Fruit fly (Drosophila melanogaster) whole organism, embryonic: Measurements from ENCODE around the gene CG31788.

Source experiments
- Antp ChIP-seq: fragments of 200-800 bp; sonication (Bioruptor generic); optimal IDR thresholded peaks from 3 replicates; lab custom pipeline; 2016; ENCODE audit warnings: missing biosample characterization, missing genetic modification characterization
- CG10267 ChIP-seq: fragments of 200-800 bp; sonication (Bioruptor generic); optimal IDR thresholded peaks from 2 replicates; lab custom pipeline; 2018; ENCODE audit warnings: missing biosample characterization, mild to moderate bottlenecking, missing genetic modification characterization, moderate library complexity
- CG10959 ChIP-seq: fragments of 200-800 bp; sonication (Bioruptor generic); IDR thresholded peaks from 2 replicates; pipeline ENCODE4 v1.3.6; 2022; ENCODE audit warnings: missing biosample characterization, missing genetic modification characterization
- CG11723 ChIP-seq: fragments of 200-800 bp; sonication (Bioruptor generic); optimal IDR thresholded peaks from 2 replicates; lab custom pipeline; 2017; ENCODE audit warnings: missing biosample characterization, mild to moderate bottlenecking, missing genetic modification characterization
- CG13123 ChIP-seq: fragments of 200-800 bp; sonication (Bioruptor generic); optimal IDR thresholded peaks from 2 replicates; lab custom pipeline; 2016; ENCODE audit warnings: missing biosample characterization, missing genetic modification characterization
- CG14441 ChIP-seq: fragments of 200-800 bp; sonication (Bioruptor generic); IDR thresholded peaks from 2 replicates; pipeline ENCODE4 v1.3.6; 2022; ENCODE audit warnings: missing biosample characterization, missing genetic modification characterization
- CG15479 ChIP-seq: fragments of 200-800 bp; sonication (Bioruptor generic); optimal IDR thresholded peaks from 3 replicates; lab custom pipeline; 2019; ENCODE audit warnings: missing biosample characterization, mild to moderate bottlenecking, missing genetic modification characterization, moderate library complexity
- CG15696 ChIP-seq: fragments of 200-800 bp; sonication (Bioruptor generic); optimal IDR thresholded peaks from 2 replicates; lab custom pipeline; 2019; ENCODE audit warnings: missing biosample characterization, mild to moderate bottlenecking, missing genetic modification characterization, moderate library complexity
- CG17385 ChIP-seq: fragments of 200-800 bp; sonication (Bioruptor generic); optimal IDR thresholded peaks from 3 replicates; lab custom pipeline; 2018; ENCODE audit warnings: missing biosample characterization, mild to moderate bottlenecking, missing genetic modification characterization
- CG18262 ChIP-seq: fragments of 200-800 bp; optimal IDR thresholded peaks from 3 replicates; lab custom pipeline; 2019; ENCODE audit warnings: missing biosample characterization, mild to moderate bottlenecking, missing genetic modification characterization, moderate library complexity
- CG18619 ChIP-seq: fragments of 200-800 bp; sonication (Bioruptor generic); optimal IDR thresholded peaks from 3 replicates; lab custom pipeline; 2017; ENCODE audit warnings: missing biosample characterization, mild to moderate bottlenecking, missing genetic modification characterization
- CG2712 ChIP-seq: fragments of 200-800 bp; optimal IDR thresholded peaks from 3 replicates; lab custom pipeline; 2019; ENCODE audit warnings: missing biosample characterization, mild to moderate bottlenecking, missing genetic modification characterization, moderate library complexity
- CG31365 ChIP-seq: fragments of 200-800 bp; sonication (Bioruptor generic); optimal IDR thresholded peaks from 2 replicates; lab custom pipeline; 2018; ENCODE audit warnings: missing biosample characterization, mild to moderate bottlenecking, missing genetic modification characterization
- CG42726 ChIP-seq: fragments of 200-800 bp; sonication (Bioruptor generic); IDR thresholded peaks from 2 replicates; pipeline ENCODE4 v1.3.6; 2022; ENCODE audit warnings: missing biosample characterization, missing genetic modification characterization; ENCODE audit not compliant: partially characterized antibody
- CG6175 ChIP-seq: fragments of 200-800 bp; sonication (Bioruptor generic); IDR thresholded peaks from 3 replicates; pipeline ENCODE4 v1.3.6; 2022; ENCODE audit warnings: missing biosample characterization, missing genetic modification characterization
- CG8765 ChIP-seq: fragments of 200-800 bp; sonication (Bioruptor generic); IDR thresholded peaks from 2 replicates; pipeline ENCODE4 v1.3.6; 2022; ENCODE audit warnings: missing biosample characterization, missing genetic modification characterization
- CG9797 ChIP-seq: fragments of 200-800 bp; sonication (Bioruptor generic); optimal IDR thresholded peaks from 3 replicates; lab custom pipeline; 2018; ENCODE audit warnings: missing biosample characterization, mild to moderate bottlenecking, missing genetic modification characterization
- CG9817 ChIP-seq: fragments of 200-800 bp; sonication (Bioruptor generic); optimal IDR thresholded peaks from 2 replicates; lab custom pipeline; 2018; ENCODE audit warnings: missing biosample characterization, mild to moderate bottlenecking, missing genetic modification characterization, moderate library complexity
- Dek ChIP-seq: fragments of 200-800 bp; sonication (Bioruptor generic); optimal IDR thresholded peaks from 3 replicates; lab custom pipeline; 2019; ENCODE audit warnings: missing biosample characterization, mild to moderate bottlenecking, missing genetic modification characterization, moderate library complexity
- Dip3 ChIP-seq: fragments of 200-800 bp; sonication (Bioruptor generic); optimal IDR thresholded peaks from 3 replicates; lab custom pipeline; 2016; ENCODE audit warnings: missing biosample characterization, missing genetic modification characterization
- Drgx ChIP-seq: fragments of 200-800 bp; sonication (Bioruptor generic); IDR thresholded peaks from 2 replicates; pipeline ENCODE4 v1.3.6; 2022; ENCODE audit warnings: missing biosample characterization, missing genetic modification characterization
- E2f2 ChIP-seq: fragments of 200-800 bp; sonication (Bioruptor generic); IDR thresholded peaks from 2 replicates; pipeline ENCODE4 v1.3.6; 2022; ENCODE audit warnings: missing biosample characterization, missing genetic modification characterization
- Fer2 ChIP-seq: fragments of 200-800 bp; sonication (Bioruptor generic); optimal IDR thresholded peaks from 2 replicates; lab custom pipeline; 2018; ENCODE audit warnings: missing biosample characterization, mild to moderate bottlenecking, missing genetic modification characterization, moderate library complexity
- Hand ChIP-seq: fragments of 200-800 bp; sonication (Bioruptor generic); optimal IDR thresholded peaks from 2 replicates; lab custom pipeline; 2017; ENCODE audit warnings: mild to moderate bottlenecking, missing biosample characterization, missing genetic modification reagents, missing genetic modification characterization
- Hr51 ChIP-seq, 2 experiments: fragments of 200-800 bp; sonication (Bioruptor generic); optimal IDR thresholded peaks; 2 replicates in 1 of 2; 3 replicates in 1 of 2; lab custom pipeline; 2016 to 2018; ENCODE audit warnings: missing biosample characterization in 2 of 2, missing genetic modification characterization in 2 of 2, mild to moderate bottlenecking in 1 of 2, moderate library complexity in 1 of 2
- NC2α ChIP-seq: fragments of 200-800 bp; sonication (Bioruptor generic); optimal IDR thresholded peaks from 2 replicates; lab custom pipeline; 2016; ENCODE audit warnings: missing biosample characterization, missing genetic modification characterization
- Opbp ChIP-seq: fragments of 200-800 bp; sonication (Bioruptor generic); IDR thresholded peaks from 3 replicates; pipeline ENCODE4 v1.3.6; 2022; ENCODE audit warnings: missing biosample characterization, missing genetic modification characterization; ENCODE audit not compliant: partially characterized antibody
- Poxn ChIP-seq: fragments of 200-800 bp; sonication (Bioruptor generic); IDR thresholded peaks from 2 replicates; pipeline ENCODE4 v1.3.6; 2022; ENCODE audit warnings: missing biosample characterization, missing genetic modification characterization
- Vsx1 ChIP-seq: fragments of 200-800 bp; sonication (Bioruptor generic); optimal IDR thresholded peaks from 2 replicates; lab custom pipeline; 2017; ENCODE audit warnings: missing biosample characterization, mild to moderate bottlenecking, missing genetic modification characterization, missing genetic modification reagents
- ab ChIP-seq: fragments of 200-800 bp; sonication (Bioruptor generic); optimal IDR thresholded peaks from 2 replicates; lab custom pipeline; 2016; ENCODE audit warnings: missing biosample characterization, missing genetic modification characterization
- aop ChIP-seq: fragments of 200-800 bp; sonication (Bioruptor generic); IDR thresholded peaks from 2 replicates; pipeline ENCODE4 v1.3.6; 2022; ENCODE audit warnings: missing biosample characterization, missing genetic modification characterization
- fd3F ChIP-seq: fragments of 200-800 bp; sonication (Bioruptor generic); optimal IDR thresholded peaks from 2 replicates; lab custom pipeline; 2018; ENCODE audit warnings: missing biosample characterization, mild to moderate bottlenecking, missing genetic modification characterization, moderate library complexity
- gem ChIP-seq: fragments of 200-800 bp; sonication (Bioruptor generic); optimal IDR thresholded peaks from 2 replicates; lab custom pipeline; 2019; ENCODE audit warnings: missing biosample characterization, mild to moderate bottlenecking, missing genetic modification characterization, moderate library complexity
- gro ChIP-seq: fragments of 200-800 bp; sonication (Bioruptor generic); optimal IDR thresholded peaks from 2 replicates; lab custom pipeline; 2016; ENCODE audit warnings: missing biosample characterization, missing genetic modification characterization
- lbe ChIP-seq: fragments of 200-800 bp; sonication (Bioruptor generic); optimal IDR thresholded peaks from 2 replicates; lab custom pipeline; 2016; ENCODE audit warnings: missing biosample characterization, mild to moderate bottlenecking, missing genetic modification characterization
- lov ChIP-seq, 2 experiments: fragments of 200-800 bp in 1 of 2; fragments of >200 bp in 1 of 2; sonication (Bioruptor generic) in 1 of 2; IDR thresholded peaks in 1 of 2; optimal IDR thresholded peaks in 1 of 2; 2 replicates in 1 of 2; 3 replicates in 1 of 2; pipeline versions ENCODE4 v1.3.6 to Lab custom; 2017 to 2022; ENCODE audit warnings: missing biosample characterization in 1 of 2, missing genetic modification characterization in 1 of 2
- mam ChIP-seq: fragments of 200-800 bp; sonication (Bioruptor generic); optimal IDR thresholded peaks from 3 replicates; lab custom pipeline; 2016; ENCODE audit warnings: missing biosample characterization, missing genetic modification characterization
- org-1 ChIP-seq: fragments of 200-800 bp; sonication (Bioruptor generic); optimal IDR thresholded peaks from 2 replicates; lab custom pipeline; 2017; ENCODE audit warnings: missing biosample characterization, missing genetic modification characterization
- pzg ChIP-seq: fragments of 200-800 bp; sonication (Bioruptor generic); optimal IDR thresholded peaks from 3 replicates; lab custom pipeline; 2018; ENCODE audit warnings: missing biosample characterization, mild to moderate bottlenecking, missing genetic modification characterization, moderate library complexity
- salm ChIP-seq: fragments of 200-800 bp; sonication (Bioruptor generic); optimal IDR thresholded peaks from 2 replicates; lab custom pipeline; 2018; ENCODE audit warnings: missing biosample characterization, mild to moderate bottlenecking, missing genetic modification characterization
- stc ChIP-seq: fragments of 200-800 bp; sonication (Bioruptor generic); IDR thresholded peaks from 2 replicates; pipeline ENCODE4 v1.3.6; 2022; ENCODE audit warnings: missing biosample characterization, missing genetic modification characterization
- stwl ChIP-seq: fragments of 200-800 bp; sonication (Bioruptor generic); optimal IDR thresholded peaks from 3 replicates; lab custom pipeline; 2018; ENCODE audit warnings: missing biosample characterization, mild to moderate bottlenecking, missing genetic modification characterization, moderate library complexity
- sug ChIP-seq: fragments of 200-800 bp; optimal IDR thresholded peaks from 2 replicates; lab custom pipeline; 2019; ENCODE audit warnings: missing biosample characterization, mild to moderate bottlenecking, missing genetic modification characterization, moderate library complexity
- vnd ChIP-seq: fragments of 200-800 bp; sonication (Bioruptor generic); IDR thresholded peaks from 3 replicates; pipeline ENCODE4 v1.3.6; 2022; ENCODE audit warnings: missing biosample characterization, missing genetic modification characterization; ENCODE audit not compliant: partially characterized antibody
- wdn ChIP-seq: fragments of 200-800 bp; sonication (Bioruptor generic); IDR thresholded peaks from 2 replicates; pipeline ENCODE4 v1.3.6; 2022; ENCODE audit warnings: missing biosample characterization, missing genetic modification characterization
- zf30C ChIP-seq: fragments of 200-800 bp; sonication (Bioruptor generic); optimal IDR thresholded peaks from 3 replicates; lab custom pipeline; 2018; ENCODE audit warnings: missing biosample characterization, mild to moderate bottlenecking, missing genetic modification characterization

The CG31788 gene

DNA sequence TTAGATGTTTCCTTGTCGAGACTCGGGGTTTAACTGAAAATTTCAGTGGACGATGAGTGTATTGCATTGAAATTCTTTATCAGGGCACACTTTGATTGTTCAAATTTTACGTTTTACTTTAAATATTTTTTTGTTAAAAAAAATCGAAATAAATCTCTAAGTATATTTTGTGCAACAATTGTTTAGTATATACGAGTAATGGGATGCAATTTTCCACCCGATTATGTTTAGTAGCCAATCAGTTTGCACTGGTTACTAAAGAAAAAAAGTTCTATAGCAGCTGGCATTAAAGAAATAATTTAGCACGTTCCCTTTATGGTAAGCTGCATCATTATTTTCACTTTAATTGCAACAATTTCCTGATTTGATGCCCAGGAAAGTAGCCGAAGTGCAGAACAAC, at the start of gene CG31788:
Gene CG31788 (minus strand): TSS at position 101 of the 400 bp plus-strand sequence.
- TF ChIP-seq Hand (GFP tag; lab: Kevin White, UChicago) = no peak
- no peak for TF ChIP-seq stwl (tag; lab: Kevin White, UChicago)
- no peak for TF ChIP-seq stc (GFP tag; lab: Robert Waterston, UW)
- TF ChIP-seq CG18262 (tag; lab: Kevin White, UChicago) = no peak
- TF ChIP-seq CG6175 (GFP tag; lab: Robert Waterston, UW) = no peak
- TF ChIP-seq CG17385 (GFP tag; lab: Kevin White, UChicago) = no peak
- no peak for TF ChIP-seq CG8765 (GFP tag; lab: Robert Waterston, UW)
- TF ChIP-seq Dek (tag; lab: Kevin White, UChicago) = no peak
- TF ChIP-seq Vsx1 = no peak
- no peak for TF ChIP-seq zf30C
- TF ChIP-seq ab (GFP tag; lab: Kevin White, UChicago) = no peak

DNA sequence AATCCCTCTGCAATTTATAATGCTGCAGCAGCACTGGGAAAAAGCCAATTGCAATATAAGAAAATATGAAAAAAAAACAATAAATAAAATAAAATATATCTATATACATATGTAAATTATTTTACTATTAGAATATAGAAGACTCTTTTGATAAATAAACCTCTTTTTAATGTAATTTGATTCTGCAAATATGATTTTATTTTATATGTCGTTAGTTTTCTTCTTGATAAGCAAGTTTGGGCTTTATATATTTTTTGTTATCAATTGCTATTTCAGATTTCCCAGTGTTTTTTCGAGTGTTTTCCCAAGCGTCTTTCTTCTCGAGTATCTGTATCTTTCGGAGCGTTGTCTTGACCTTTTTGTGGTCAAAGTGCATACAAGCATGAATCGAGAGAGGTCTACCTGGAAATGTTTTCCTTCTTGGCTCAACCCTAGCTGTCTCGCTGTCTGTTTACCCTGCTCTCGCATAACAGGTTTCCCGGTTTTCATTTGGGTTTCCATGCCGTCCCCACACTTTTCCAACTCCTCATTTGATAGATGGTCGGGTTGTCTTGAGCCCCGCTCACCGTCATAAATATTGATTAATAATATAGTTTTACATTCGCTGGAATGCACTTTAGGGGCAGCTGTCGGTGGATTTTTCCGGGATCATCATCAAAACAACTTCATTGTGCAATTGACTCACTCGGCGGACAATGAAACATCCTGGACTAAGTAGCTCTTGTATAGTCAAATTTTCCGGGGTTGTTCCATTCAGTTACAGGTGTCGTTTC, 47.5 kb upstream of the CG31788 start:
- no peak for TF ChIP-seq Fer2
- no peak for TF ChIP-seq Opbp (GFP tag; lab: Robert Waterston, UW)
- no peak for TF ChIP-seq CG42726 (GFP tag; lab: Robert Waterston, UW)
- TF ChIP-seq Drgx (GFP tag; lab: Robert Waterston, UW) = no peak
- no peak for TF ChIP-seq CG18619 (GFP tag; lab: Kevin White, UChicago)
- no peak for TF ChIP-seq lbe
- TF ChIP-seq Poxn = no peak
- TF ChIP-seq Hr51 (GFP tag; optimal IDR thresholded peaks at IDR 0.05; lab: Kevin White, UChicago) = peak in 1 of 2 experiments; percentile 53
- TF ChIP-seq CG31365 (tag; lab: Kevin White, UChicago) = no peak
- TF ChIP-seq CG10267 = peak; percentile 86
- TF ChIP-seq mam (GFP tag; lab: Kevin White, UChicago) = no peak
- TF ChIP-seq CG13123 = no peak
- TF ChIP-seq Vsx1 = no peak
- TF ChIP-seq E2f2 (GFP tag; lab: Robert Waterston, UW) = no peak
- TF ChIP-seq CG15696 (tag; lab: Kevin White, UChicago) = peak; percentile 94
- TF ChIP-seq Antp (GFP tag; lab: Kevin White, UChicago) = no peak
- TF ChIP-seq fd3F (GFP tag; lab: Kevin White, UChicago) = no peak
- no peak for TF ChIP-seq lov (optimal IDR thresholded peaks at IDR 0.05; lab: Kevin White, UChicago)
- TF ChIP-seq lov (GFP tag; IDR thresholded peaks at IDR 0.05; lab: Robert Waterston, UW) = no peak; the same call in 2 of the 3 replicates
- no peak for TF ChIP-seq gro (GFP tag; lab: Kevin White, UChicago)
- no peak for TF ChIP-seq NC2α (GFP tag; lab: Kevin White, UChicago)
- peak; percentile 27 for TF ChIP-seq salm (tag; lab: Kevin White, UChicago)
- TF ChIP-seq CG11723 (GFP tag; lab: Kevin White, UChicago) = no peak
- TF ChIP-seq CG14441 (GFP tag; lab: Robert Waterston, UW) = no peak
- peak; percentile 92 for TF ChIP-seq gem (tag; lab: Kevin White, UChicago)
- TF ChIP-seq CG2712 (tag; lab: Kevin White, UChicago) = peak; percentile 92
- no peak for TF ChIP-seq wdn (GFP tag; lab: Robert Waterston, UW)
- no peak for TF ChIP-seq ab (GFP tag; lab: Kevin White, UChicago)
- TF ChIP-seq org-1 (GFP tag; lab: Kevin White, UChicago) = peak; percentile 9
- TF ChIP-seq pzg (GFP tag; lab: Kevin White, UChicago) = no peak
- TF ChIP-seq CG10959 (GFP tag; lab: Robert Waterston, UW) = 0 out of 2 replicates have a peak, but pooled peaks have one; percentile 44
- TF ChIP-seq Dip3 (GFP tag; lab: Kevin White, UChicago) = no peak
- TF ChIP-seq CG15479 (GFP tag; lab: Kevin White, UChicago) = peak; percentile 67
- TF ChIP-seq sug (tag; lab: Kevin White, UChicago) = no peak
- TF ChIP-seq CG9817 (tag; lab: Kevin White, UChicago) = no peak
- TF ChIP-seq aop (GFP tag; lab: Robert Waterston, UW) = no peak
- no peak for TF ChIP-seq vnd (GFP tag; lab: Robert Waterston, UW)
- peak; percentile 43 for TF ChIP-seq CG17385 (GFP tag; lab: Kevin White, UChicago)
- no peak for TF ChIP-seq CG9797 (GFP tag; lab: Kevin White, UChicago)
